Fruit fly (Drosophila melanogaster): ENCODE results near the gene ru.
A peak's percentile ranks its signal among the peaks of the same experiment; 100 is the strongest.

ru gene

DNA sequence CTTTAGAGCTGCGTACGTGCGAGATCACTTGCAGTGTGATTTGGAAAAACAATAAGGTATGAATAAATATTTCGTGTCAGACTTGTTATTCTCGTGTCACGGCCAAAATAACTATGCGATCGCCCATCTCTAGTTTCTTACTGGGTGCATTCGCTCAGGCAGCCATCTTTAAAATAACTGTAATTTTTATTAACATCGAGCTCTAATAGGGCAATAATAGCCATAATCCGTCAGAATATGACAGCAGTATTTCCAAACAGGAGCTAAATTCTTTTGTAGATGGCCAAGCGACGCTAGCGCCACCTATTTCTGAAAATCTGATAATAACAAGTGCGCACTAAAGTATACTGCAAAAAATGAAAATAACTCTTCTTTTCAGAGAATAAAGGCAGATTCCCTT lies 18.4 kb upstream of the ru start (continued):
- peak; percentile 51 for TF ChIP-seq CG9932 (GFP tag; IDR thresholded peaks at IDR 0.05)
- peak; percentile 45 for TF ChIP-seq CG4854 (GFP tag; optimal IDR thresholded peaks at IDR 0.05)
- TF ChIP-seq cg (GFP tag; optimal IDR thresholded peaks at IDR 0.05), result no peak
- peak; percentile 19 for TF ChIP-seq CG17186 (GFP tag; optimal IDR thresholded peaks at IDR 0.05)
- TF ChIP-seq sima (GFP tag; optimal IDR thresholded peaks at IDR 0.05), result no peak
- TF ChIP-seq Hr39 (optimal IDR thresholded peaks at IDR 0.05), result no peak
- peak; percentile 10 for TF ChIP-seq caup (GFP tag; optimal IDR thresholded peaks at IDR 0.05; ENCODE audit: severe bottlenecking)
- no peak for TF ChIP-seq CG7271 (tag; optimal IDR thresholded peaks at IDR 0.05)
- TF ChIP-seq Bdp1 (GFP tag; optimal IDR thresholded peaks at IDR 0.05), result no peak
- TF ChIP-seq btn (GFP tag; optimal IDR thresholded peaks at IDR 0.05), result no peak
- no peak for TF ChIP-seq CG10209 (GFP tag; optimal IDR thresholded peaks at IDR 0.05)
- TF ChIP-seq Deaf1 (tag; optimal IDR thresholded peaks at IDR 0.05), result peak; percentile 2
- no peak for TF ChIP-seq Lpt (GFP tag; optimal IDR thresholded peaks at IDR 0.05)
- peak; percentile 96 for TF ChIP-seq kni (GFP tag; optimal IDR thresholded peaks at IDR 0.05)
- no peak for TF ChIP-seq CG2202 (tag; optimal IDR thresholded peaks at IDR 0.05)
- no peak for TF ChIP-seq CG6683 (GFP tag; optimal IDR thresholded peaks at IDR 0.05)
- no peak for TF ChIP-seq prd (optimal IDR thresholded peaks at IDR 0.05)
- peak; percentile 40; the same call in 1 of the 3 replicates for TF ChIP-seq prd (GFP tag; IDR thresholded peaks at IDR 0.05)
- TF ChIP-seq Ptx1 (GFP tag; IDR thresholded peaks at IDR 0.05), result peak; percentile 11; the same call in 1 of the 2 replicates
- peak; percentile 54 for TF ChIP-seq CG8924 (tag; optimal IDR thresholded peaks at IDR 0.05)
- TF ChIP-seq BtbVII (GFP tag; optimal IDR thresholded peaks at IDR 0.05), result no peak
- no peak for TF ChIP-seq dan (GFP tag; IDR thresholded peaks at IDR 0.05)
- peak; percentile 84 for TF ChIP-seq zen2 (GFP tag; IDR thresholded peaks at IDR 0.05; ENCODE audit: partially characterized antibody)
- TF ChIP-seq Dad (GFP tag; optimal IDR thresholded peaks at IDR 0.05), result no peak
- peak; percentile 54 for TF ChIP-seq CG2116 (GFP tag; optimal IDR thresholded peaks at IDR 0.05)
- peak; percentile 32 for TF ChIP-seq Sry-β (GFP tag; optimal IDR thresholded peaks at IDR 0.05)
- no peak for TF ChIP-seq ash1 (GFP tag; optimal IDR thresholded peaks at IDR 0.05)
- peak; percentile 24; the same call in 1 of the 2 replicates for TF ChIP-seq CG14441 (GFP tag; IDR thresholded peaks at IDR 0.05)
- peak; percentile 86 for TF ChIP-seq sens (GFP tag)
- no peak for TF ChIP-seq vfl (GFP tag; optimal IDR thresholded peaks at IDR 0.05)
- no peak for TF ChIP-seq Oli (tag; optimal IDR thresholded peaks at IDR 0.05)
- TF ChIP-seq Sin3A (optimal IDR thresholded peaks at IDR 0.05), result no peak
- no peak for TF ChIP-seq CG2889 (GFP tag; IDR thresholded peaks at IDR 0.05)
- TF ChIP-seq CG43689 (GFP tag; IDR thresholded peaks at IDR 0.05), result no peak
- TF ChIP-seq sug (tag; optimal IDR thresholded peaks at IDR 0.05), result peak; percentile 40
- TF ChIP-seq CG15696 (tag; optimal IDR thresholded peaks at IDR 0.05), result peak; percentile 36
- TF ChIP-seq CG1024 (GFP tag; IDR thresholded peaks at IDR 0.05), result 0 out of 2 replicates have a peak, but pooled peaks have one; percentile 21
- TF ChIP-seq CG7987 (GFP tag; optimal IDR thresholded peaks at IDR 0.05), result no peak
- no peak for TF ChIP-seq nom (GFP tag; optimal IDR thresholded peaks at IDR 0.05)
- no peak for TF ChIP-seq grn (GFP tag; optimal IDR thresholded peaks at IDR 0.05)
- TF ChIP-seq CG3838 (GFP tag; optimal IDR thresholded peaks at IDR 0.05), result no peak
- peak; percentile 36 for TF ChIP-seq NfI (GFP tag; optimal IDR thresholded peaks at IDR 0.05)
- peak; percentile 48 for TF ChIP-seq CG12744 (GFP tag; optimal IDR thresholded peaks at IDR 0.05)
- TF ChIP-seq Jarid2 (GFP tag; optimal IDR thresholded peaks at IDR 0.05), result peak; percentile 21
- no peak for TF ChIP-seq sr (GFP tag; IDR thresholded peaks at IDR 0.05)
- no peak for TF ChIP-seq eyg (GFP tag; optimal IDR thresholded peaks at IDR 0.05)
- TF ChIP-seq PHDP (tag; optimal IDR thresholded peaks at IDR 0.05), result peak; percentile 32
- TF ChIP-seq NFAT (GFP tag; IDR thresholded peaks at IDR 0.05), result peak; percentile 29; the same call in 1 of the 2 replicates
- peak; percentile 57 for TF ChIP-seq CG33213 (GFP tag; optimal IDR thresholded peaks at IDR 0.05)
- TF ChIP-seq Fer2 (tag; optimal IDR thresholded peaks at IDR 0.05), result peak; percentile 2
- no peak for TF ChIP-seq CG9797 (GFP tag; optimal IDR thresholded peaks at IDR 0.05)
- TF ChIP-seq CG30431 (GFP tag; optimal IDR thresholded peaks at IDR 0.05), result no peak

All from whole organism, embryonic.